Fruit fly (Drosophila melanogaster) whole organism, embryonic: ENCODE data around the gene Nep4.

Experiments
- Awh ChIP-seq: fragments of 200-800 bp; sonication (Bioruptor generic); IDR thresholded peaks from 2 replicates; pipeline ENCODE4, ENCODE4 v1.3.6; 2022; ENCODE audit warnings: missing biosample characterization, missing genetic modification characterization
- CG11398 ChIP-seq: fragments of 200-800 bp; sonication (Bioruptor generic); optimal IDR thresholded peaks from 2 replicates; lab custom pipeline; 2016; ENCODE audit warnings: missing biosample characterization, missing genetic modification characterization
- CG11504 ChIP-seq: fragments of 200-800 bp; sonication (Bioruptor generic); optimal IDR thresholded peaks from 3 replicates; lab custom pipeline; 2019; ENCODE audit warnings: missing biosample characterization, mild to moderate bottlenecking, missing genetic modification characterization, moderate library complexity
- CG12071 ChIP-seq: fragments of 200-800 bp; sonication (Bioruptor generic); optimal IDR thresholded peaks from 3 replicates; lab custom pipeline; 2018; ENCODE audit warnings: missing biosample characterization, mild to moderate bottlenecking, missing genetic modification characterization
- CG12104 ChIP-seq: fragments of 200-800 bp; sonication (Bioruptor generic); optimal IDR thresholded peaks from 3 replicates; lab custom pipeline; 2016; ENCODE audit warnings: missing biosample characterization, missing genetic modification characterization
- CG15514 ChIP-seq: fragments of 200-800 bp; sonication (Bioruptor generic); optimal IDR thresholded peaks from 3 replicates; lab custom pipeline; 2017; ENCODE audit warnings: missing biosample characterization, missing genetic modification characterization, mild to moderate bottlenecking, moderate library complexity, missing genetic modification reagents
- CG17361 ChIP-seq: fragments of 200-800 bp; sonication (Bioruptor generic); IDR thresholded peaks from 3 replicates; pipeline ENCODE4 v1.3.6; 2022; ENCODE audit warnings: missing biosample characterization, missing genetic modification characterization
- CG17912 ChIP-seq: fragments of 200-800 bp; sonication (Bioruptor generic); optimal IDR thresholded peaks from 2 replicates; lab custom pipeline; 2018; ENCODE audit warnings: missing biosample characterization, mild to moderate bottlenecking, missing genetic modification characterization
- CG1792 ChIP-seq: fragments of 200-800 bp; sonication (Bioruptor generic); optimal IDR thresholded peaks from 2 replicates; lab custom pipeline; 2016; ENCODE audit warnings: missing biosample characterization, missing genetic modification characterization
- CG32532 ChIP-seq: fragments of 200-800 bp; sonication (Bioruptor generic); IDR thresholded peaks from 2 replicates; pipeline ENCODE4 v1.3.6; 2022; ENCODE audit warnings: missing biosample characterization, missing genetic modification characterization
- CG34422 ChIP-seq: fragments of 200-800 bp; sonication (Bioruptor generic); IDR thresholded peaks from 3 replicates; pipeline ENCODE4 v1.3.6; 2022; ENCODE audit warnings: missing biosample characterization, missing genetic modification characterization
- CG4360 ChIP-seq: fragments of 200-800 bp; sonication (Bioruptor generic); IDR thresholded peaks from 2 replicates; pipeline ENCODE4 v1.3.6; 2022; ENCODE audit warnings: missing biosample characterization, missing genetic modification characterization
- CG6254 ChIP-seq: fragments of 200-800 bp; sonication (Bioruptor generic); optimal IDR thresholded peaks from 3 replicates; lab custom pipeline; 2017; ENCODE audit warnings: mild to moderate bottlenecking, missing biosample characterization, missing genetic modification reagents, missing genetic modification characterization
- CG6765 ChIP-seq: fragments of 200-800 bp; sonication (Bioruptor generic); optimal IDR thresholded peaks from 3 replicates; lab custom pipeline; 2017; ENCODE audit warnings: missing biosample characterization, mild to moderate bottlenecking, missing genetic modification characterization
- CG7271 ChIP-seq: fragments of 200-800 bp; sonication (Bioruptor generic); optimal IDR thresholded peaks from 2 replicates; lab custom pipeline; 2018; ENCODE audit warnings: missing biosample characterization, mild to moderate bottlenecking, missing genetic modification characterization, moderate library complexity
- CG7372 ChIP-seq: fragments of 200-800 bp; sonication (Bioruptor generic); IDR thresholded peaks from 2 replicates; pipeline ENCODE4 v1.3.6; 2022; ENCODE audit warnings: missing biosample characterization, missing genetic modification characterization
- CG7963 ChIP-seq: fragments of 200-800 bp; sonication (Bioruptor generic); IDR thresholded peaks from 3 replicates; pipeline ENCODE4 v1.3.6; 2022; ENCODE audit warnings: missing biosample characterization, missing genetic modification characterization; ENCODE audit not compliant: partially characterized antibody
- Drgx ChIP-seq: fragments of 200-800 bp; sonication (Bioruptor generic); IDR thresholded peaks from 2 replicates; pipeline ENCODE4 v1.3.6; 2022; ENCODE audit warnings: missing biosample characterization, missing genetic modification characterization
- E2f1 ChIP-seq: fragments of 200-800 bp; sonication (Bioruptor generic); IDR thresholded peaks from 2 replicates; pipeline ENCODE4 v1.3.6; 2022; ENCODE audit warnings: missing biosample characterization, missing genetic modification characterization
- E2f2 ChIP-seq: fragments of 200-800 bp; sonication (Bioruptor generic); IDR thresholded peaks from 2 replicates; pipeline ENCODE4 v1.3.6; 2022; ENCODE audit warnings: missing biosample characterization, missing genetic modification characterization
- Ets65A ChIP-seq: fragments of 200-800 bp; sonication (Bioruptor generic); peaks from one replicate; lab custom pipeline; 2016; ENCODE audit warnings: missing biosample characterization, missing genetic modification characterization
- MBD-R2 ChIP-seq: fragments of 200-800 bp; sonication (Bioruptor generic); IDR thresholded peaks from 2 replicates; pipeline ENCODE4 v1.3.6; 2022; ENCODE audit warnings: missing biosample characterization, missing genetic modification characterization
- MESR4 ChIP-seq: fragments of 200-800 bp; sonication (Bioruptor generic); optimal IDR thresholded peaks from 2 replicates; lab custom pipeline; 2018; ENCODE audit warnings: missing biosample characterization, mild to moderate bottlenecking, missing genetic modification characterization, moderate library complexity
- Med ChIP-seq: fragments of 200-800 bp; sonication (Bioruptor generic); peaks from one replicate; lab custom pipeline; 2016; ENCODE audit warnings: missing biosample characterization, missing genetic modification characterization, mild to moderate bottlenecking, inconsistent platforms, moderate library complexity
- NC2α ChIP-seq: fragments of 200-800 bp; sonication (Bioruptor generic); optimal IDR thresholded peaks from 2 replicates; lab custom pipeline; 2016; ENCODE audit warnings: missing biosample characterization, missing genetic modification characterization
- Opbp ChIP-seq: fragments of 200-800 bp; sonication (Bioruptor generic); IDR thresholded peaks from 3 replicates; pipeline ENCODE4 v1.3.6; 2022; ENCODE audit warnings: missing biosample characterization, missing genetic modification characterization; ENCODE audit not compliant: partially characterized antibody
- YL-1 ChIP-seq: fragments of 200-800 bp; sonication (Bioruptor generic); optimal IDR thresholded peaks from 3 replicates; lab custom pipeline; 2017; ENCODE audit warnings: missing biosample characterization, mild to moderate bottlenecking, missing genetic modification characterization
- al ChIP-seq: fragments of 200-800 bp; sonication (Bioruptor generic); IDR thresholded peaks from 2 replicates; pipeline ENCODE4 v1.3.6; 2022; ENCODE audit warnings: missing biosample characterization, missing genetic modification characterization
- cad ChIP-seq: fragments of >200 bp; optimal IDR thresholded peaks from 2 replicates; lab custom pipeline; 2017; ENCODE audit warnings: missing biosample characterization, missing genetic modification characterization
- chm ChIP-seq: fragments of 200-800 bp; sonication (Bioruptor generic); IDR thresholded peaks from 2 replicates; pipeline ENCODE4 v1.3.6; 2022; ENCODE audit warnings: missing biosample characterization, missing genetic modification characterization
- ci ChIP-seq: fragments of 200-800 bp; sonication (Bioruptor generic); IDR thresholded peaks from 3 replicates; pipeline ENCODE4 v1.3.6; 2022; ENCODE audit warnings: missing biosample characterization, missing genetic modification characterization
- ewg ChIP-seq: fragments of 200-800 bp; sonication (Bioruptor generic); optimal IDR thresholded peaks from 3 replicates; lab custom pipeline; 2017; ENCODE audit warnings: mild to moderate bottlenecking, missing biosample characterization, missing genetic modification reagents, missing genetic modification characterization
- exex ChIP-seq: fragments of 200-800 bp; sonication (Bioruptor generic); optimal IDR thresholded peaks from 4 replicates; lab custom pipeline; 2018; ENCODE audit warnings: missing biosample characterization, mild to moderate bottlenecking, missing genetic modification characterization, moderate library complexity
- eyg ChIP-seq: fragments of 200-800 bp; sonication (Bioruptor generic); optimal IDR thresholded peaks from 3 replicates; lab custom pipeline; 2016; ENCODE audit warnings: missing biosample characterization, missing genetic modification characterization
- kah ChIP-seq: fragments of 200-800 bp; sonication (Bioruptor generic); optimal IDR thresholded peaks from 2 replicates; lab custom pipeline; 2018; ENCODE audit warnings: missing biosample characterization, mild to moderate bottlenecking, missing genetic modification characterization
- nerfin-1 ChIP-seq: fragments of 200-800 bp; sonication (Bioruptor generic); optimal IDR thresholded peaks from 3 replicates; lab custom pipeline; 2019; ENCODE audit warnings: missing biosample characterization, mild to moderate bottlenecking, missing genetic modification characterization, moderate library complexity
- onecut ChIP-seq: fragments of 200-800 bp; sonication (Bioruptor generic); IDR thresholded peaks from 2 replicates; pipeline ENCODE4 v1.3.6; 2022; ENCODE audit warnings: missing biosample characterization, missing genetic modification characterization
- otp ChIP-seq: fragments of 200-800 bp; sonication (Bioruptor generic); IDR thresholded peaks from 3 replicates; pipeline ENCODE4, ENCODE4 v1.3.6; 2022; ENCODE audit warnings: missing biosample characterization, missing genetic modification characterization
- scrt ChIP-seq: fragments of 200-800 bp; sonication (Bioruptor generic); optimal IDR thresholded peaks from 2 replicates; lab custom pipeline; 2018; ENCODE audit warnings: missing biosample characterization, mild to moderate bottlenecking, missing genetic modification characterization, moderate library complexity
- seq ChIP-seq: fragments of 200-800 bp; sonication (Bioruptor generic); IDR thresholded peaks from 2 replicates; pipeline ENCODE4 v1.3.6; 2022; ENCODE audit warnings: missing biosample characterization, missing genetic modification characterization
- stc ChIP-seq: fragments of 200-800 bp; sonication (Bioruptor generic); IDR thresholded peaks from 2 replicates; pipeline ENCODE4 v1.3.6; 2022; ENCODE audit warnings: missing biosample characterization, missing genetic modification characterization
- vvl ChIP-seq: fragments of 200-800 bp; sonication (Bioruptor generic); IDR thresholded peaks from 2 replicates; pipeline ENCODE4 v1.3.6; 2022; ENCODE audit warnings: missing biosample characterization, missing genetic modification characterization
- z ChIP-seq: fragments of 200-800 bp; sonication (Bioruptor generic); IDR thresholded peaks from 3 replicates; pipeline ENCODE4 v1.3.6; 2022; ENCODE audit warnings: missing biosample characterization, missing genetic modification characterization
- zfh1 ChIP-seq: fragments of 200-800 bp; sonication (Bioruptor generic); IDR thresholded peaks from 3 replicates; pipeline ENCODE4 v1.3.6; 2022; ENCODE audit warnings: missing biosample characterization, missing genetic modification characterization

The Nep4 gene

dm6 chr3R:20656649-20657048, 3.1 kb downstream of the Nep4 start:
- no peak for TF ChIP-seq CG17361
- peak; percentile 39 for TF ChIP-seq CG11504
- peak; percentile 38 for TF ChIP-seq Drgx (GFP tag; lab: Robert Waterston, UW)
- TF ChIP-seq Ets65A = peak; percentile 9
- TF ChIP-seq, all 482 proteins: peak for 3

dm6 chr3R:20652350-20652749, 7.4 kb downstream of the Nep4 start, which contains the start of gene GluRIID:
Gene GluRIID (minus strand): TSS chr3R:20652450.
- TF ChIP-seq eyg (no peak), z (GFP tag; lab: Robert Waterston, UW) (peak; percentile 87)
- TF ChIP-seq, all 482 proteins: peak for 1

dm6 chr3R:20648616-20649015, 11.1 kb downstream of the Nep4 start, which contains the start of gene GluRIIE:
Gene GluRIIE (minus strand): TSS chr3R:20648716.
- TF ChIP-seq Awh (no peak), z (GFP tag; lab: Robert Waterston, UW) (peak; percentile 84)

dm6 chr3R:20635735-20636134, 24.0 kb downstream of the Nep4 start:
- TF ChIP-seq CG15514 (GFP tag; lab: Kevin White, UChicago) (peak; percentile 30), CG4360 (GFP tag; lab: Robert Waterston, UW) (0 out of 2 replicates have a peak, but pooled peaks have one; percentile 9), kah (GFP tag; lab: Kevin White, UChicago) (peak; percentile 34), CG12071 (GFP tag; lab: Kevin White, UChicago) (peak; percentile 15), zfh1 (0 out of 3 replicates have a peak, but pooled peaks have one; percentile 18), otp (GFP tag; lab: Robert Waterston, UW) (0 out of 3 replicates have a peak, but pooled peaks have one; percentile 41), Awh (0 out of 2 replicates have a peak, but pooled peaks have one; percentile 30), stc (GFP tag; lab: Robert Waterston, UW) (0 out of 2 replicates have a peak, but pooled peaks have one; percentile 27), E2f1 (peak; percentile 28; the same call in 1 of the 2 replicates), CG6765 (GFP tag; lab: Kevin White, UChicago) (peak; percentile 13), CG7372 (GFP tag; lab: Robert Waterston, UW) (no peak), onecut (GFP tag; lab: Robert Waterston, UW) (peak; percentile 99), CG11398 (GFP tag; lab: Kevin White, UChicago) (no peak), Opbp (GFP tag; lab: Robert Waterston, UW) (0 out of 3 replicates have a peak, but pooled peaks have one; percentile 26), E2f2 (GFP tag; lab: Robert Waterston, UW) (peak; percentile 93), ewg (GFP tag; lab: Kevin White, UChicago) (peak; percentile 93), YL-1 (GFP tag; lab: Kevin White, UChicago) (peak; percentile 49), Med (GFP tag; lab: Kevin White, UChicago) (peak; percentile 71), cad (no peak), eyg (peak; percentile 5), MBD-R2 (peak; percentile 41; the same call in 1 of the 2 replicates), exex (tag; lab: Kevin White, UChicago) (no peak), chm (peak; percentile 46), seq (peak; percentile 62), al (GFP tag; lab: Robert Waterston, UW) (0 out of 2 replicates have a peak, but pooled peaks have one; percentile 7), CG34422 (GFP tag; lab: Robert Waterston, UW) (peak; percentile 65; the same call in 1 of the 3 replicates), CG32532 (peak; percentile 46; the same call in 1 of the 2 replicates), CG1792 (no peak), ci (GFP tag; lab: Robert Waterston, UW) (peak; percentile 58; the same call in 1 of the 3 replicates), CG6254 (peak; percentile 100), vvl (GFP tag; lab: Robert Waterston, UW) (peak; percentile 8; the same call in 1 of the 2 replicates), scrt (GFP tag; lab: Kevin White, UChicago) (peak; percentile 100), CG12104 (GFP tag; lab: Kevin White, UChicago) (no peak), CG7963 (0 out of 3 replicates have a peak, but pooled peaks have one; percentile 37), NC2α (GFP tag; lab: Kevin White, UChicago) (peak; percentile 16), MESR4 (GFP tag; lab: Kevin White, UChicago) (peak; percentile 8), CG17912 (no peak), nerfin-1 (peak; percentile 90), CG7271 (no peak)
